Worm (Caenorhabditis elegans) whole organism, L2 larva: ENCODE data around the gene srx-88.

Experiments used
- C34F6.9 ChIP-seq: fragments of 150-350 bp; optimal IDR thresholded peaks from 2 replicates; lab custom pipeline; 2014; ENCODE audit warnings: missing biosample characterization, missing genetic modification characterization
- F13H6.1 ChIP-seq: sonication (generic microtip); optimal IDR thresholded peaks from 2 replicates; lab custom pipeline; 2016; ENCODE audit warnings: missing genetic modification characterization, missing compliant biosample characterization
- R02D3.7 ChIP-seq: fragments of 150-350 bp; optimal IDR thresholded peaks from 2 replicates; lab custom pipeline; 2014; ENCODE audit warnings: missing biosample characterization, missing genetic modification characterization
- Y55F3AM.14 ChIP-seq: fragments of 200-800 bp; sonication (Bioruptor generic); optimal IDR thresholded peaks from 2 replicates; lab custom pipeline; 2018; ENCODE audit warnings: mild to moderate bottlenecking, missing genetic modification characterization, missing compliant biosample characterization
- ZK546.5 ChIP-seq: sonication (generic microtip); optimal IDR thresholded peaks from 2 replicates; lab custom pipeline; 2017; ENCODE audit warnings: missing biosample characterization, missing genetic modification characterization
- alr-1 ChIP-seq: fragments of 150-350 bp; optimal IDR thresholded peaks from 2 replicates; lab custom pipeline; 2014; ENCODE audit warnings: missing biosample characterization, missing genetic modification characterization
- aly-2 ChIP-seq: fragments of 150-350 bp; optimal IDR thresholded peaks from 2 replicates; lab custom pipeline; 2014; ENCODE audit warnings: missing biosample characterization, missing genetic modification characterization
- ama-1 ChIP-seq: fragments of 150-350 bp; optimal IDR thresholded peaks from 2 replicates; lab custom pipeline; 2018; ENCODE audit warnings: inconsistent platforms
- blmp-1 ChIP-seq: sonication (generic microtip); optimal IDR thresholded peaks from 2 replicates; lab custom pipeline; 2017; ENCODE audit warnings: missing genetic modification characterization, mild to moderate bottlenecking, missing compliant biosample characterization, antibody characterized with exemption, moderate library complexity; ENCODE audit not compliant: insufficient read depth
- ceh-16 ChIP-seq: fragments of 150-350 bp; optimal IDR thresholded peaks from 2 replicates; lab custom pipeline; 2014; ENCODE audit warnings: missing biosample characterization, missing genetic modification characterization
- ceh-82 ChIP-seq: fragments of 150-350 bp; optimal IDR thresholded peaks from 2 replicates; lab custom pipeline; 2014; ENCODE audit warnings: missing biosample characterization, missing genetic modification characterization
- crh-2 ChIP-seq: sonication (generic microtip); optimal IDR thresholded peaks from 2 replicates; lab custom pipeline; 2017; ENCODE audit warnings: missing biosample characterization, missing genetic modification characterization
- elt-1 ChIP-seq: fragments of 150-350 bp; optimal IDR thresholded peaks from 2 replicates; lab custom pipeline; 2014; ENCODE audit warnings: missing biosample characterization, missing genetic modification characterization
- elt-3 ChIP-seq: sonication (generic microtip); optimal IDR thresholded peaks from 2 replicates; lab custom pipeline; 2017; ENCODE audit warnings: missing biosample characterization, missing genetic modification characterization
- fos-1 ChIP-seq: fragments of 150-350 bp; optimal IDR thresholded peaks from 2 replicates; lab custom pipeline; 2014; ENCODE audit warnings: missing biosample characterization, missing genetic modification characterization
- gmeb-1 ChIP-seq: fragments of 150-350 bp; optimal IDR thresholded peaks from 2 replicates; lab custom pipeline; 2014; ENCODE audit warnings: missing biosample characterization, missing genetic modification characterization
- lin-11 ChIP-seq: fragments of 150-350 bp; sonication (generic microtip); optimal IDR thresholded peaks from 2 replicates; lab custom pipeline; 2014; ENCODE audit warnings: missing biosample characterization, missing genetic modification characterization, inconsistent platforms, mixed read lengths
- lin-13 ChIP-seq: fragments of 150-350 bp; optimal IDR thresholded peaks from 2 replicates; lab custom pipeline; 2014; ENCODE audit warnings: missing biosample characterization, missing genetic modification reagents, missing genetic modification characterization
- lin-39 ChIP-seq: fragments of 150-350 bp; optimal IDR thresholded peaks from 2 replicates; lab custom pipeline; 2014; ENCODE audit warnings: missing biosample characterization, missing genetic modification reagents, missing genetic modification characterization
- lsy-2 ChIP-seq, 2 experiments: fragments of 150-350 bp in 1 of 2; sonication (generic microtip) in 1 of 2; optimal IDR thresholded peaks; 2 replicates each; lab custom pipeline; 2014 to 2017; ENCODE audit warnings: missing biosample characterization in 2 of 2, missing genetic modification characterization in 2 of 2
- mab-5 ChIP-seq: fragments of 150-350 bp; optimal IDR thresholded peaks from 2 replicates; lab custom pipeline; 2014; ENCODE audit warnings: missing biosample characterization, missing genetic modification characterization
- mbf-1 ChIP-seq: sonication (generic microtip); optimal IDR thresholded peaks from 2 replicates; lab custom pipeline; 2017; ENCODE audit warnings: missing biosample characterization, missing genetic modification characterization
- mdl-1 ChIP-seq, 2 experiments: fragments of 150-350 bp in 1 of 2; sonication (generic microtip) in 1 of 2; optimal IDR thresholded peaks; 2 replicates each; lab custom pipeline; 2017; ENCODE audit warnings: missing biosample characterization in 2 of 2, missing genetic modification characterization in 2 of 2
- nhr-10 ChIP-seq: sonication (generic microtip); optimal IDR thresholded peaks from 2 replicates; lab custom pipeline; 2017; ENCODE audit warnings: missing biosample characterization, missing genetic modification characterization
- nhr-11 ChIP-seq: fragments of 150-350 bp; optimal IDR thresholded peaks from 2 replicates; lab custom pipeline; 2014; ENCODE audit warnings: missing biosample characterization, missing genetic modification characterization
- nhr-12 ChIP-seq: fragments of 150-350 bp; optimal IDR thresholded peaks from 2 replicates; lab custom pipeline; 2014; ENCODE audit warnings: missing biosample characterization, missing genetic modification characterization
- nhr-129 ChIP-seq: fragments of 150-350 bp; optimal IDR thresholded peaks from 2 replicates; lab custom pipeline; 2014; ENCODE audit warnings: missing biosample characterization, missing genetic modification characterization
- nhr-21 ChIP-seq: fragments of 150-350 bp; optimal IDR thresholded peaks from 2 replicates; lab custom pipeline; 2014; ENCODE audit warnings: missing biosample characterization, missing genetic modification characterization
- nhr-23 ChIP-seq: fragments of 150-350 bp; optimal IDR thresholded peaks from 2 replicates; lab custom pipeline; 2014; ENCODE audit warnings: missing biosample characterization, missing genetic modification reagents, missing genetic modification characterization
- nhr-237 ChIP-seq: fragments of 150-350 bp; optimal IDR thresholded peaks from 2 replicates; lab custom pipeline; 2014; ENCODE audit warnings: missing biosample characterization, missing genetic modification characterization
- nhr-25 ChIP-seq: fragments of 150-350 bp; sonication (generic microtip); optimal IDR thresholded peaks from 3 replicates; lab custom pipeline; 2014; ENCODE audit warnings: missing biosample characterization, missing genetic modification characterization
- nhr-6 ChIP-seq: fragments of 150-350 bp; optimal IDR thresholded peaks from 2 replicates; lab custom pipeline; 2014; ENCODE audit warnings: missing biosample characterization, missing genetic modification characterization
- nhr-77 ChIP-seq: fragments of 150-350 bp; optimal IDR thresholded peaks from 2 replicates; lab custom pipeline; 2014; ENCODE audit warnings: missing biosample characterization, missing genetic modification characterization
- peb-1 ChIP-seq: fragments of 150-350 bp; optimal IDR thresholded peaks from 2 replicates; lab custom pipeline; 2014; ENCODE audit warnings: missing biosample characterization, missing genetic modification characterization
- sem-4 ChIP-seq: fragments of 150-350 bp; optimal IDR thresholded peaks from 2 replicates; lab custom pipeline; 2014; ENCODE audit warnings: missing biosample characterization, missing genetic modification reagents, missing genetic modification characterization
- skn-1 ChIP-seq: sonication (generic microtip); optimal IDR thresholded peaks from 2 replicates; lab custom pipeline; 2017; ENCODE audit warnings: missing biosample characterization, missing genetic modification characterization
- sma-3 ChIP-seq: sonication (generic microtip); optimal IDR thresholded peaks from 2 replicates; lab custom pipeline; 2016; ENCODE audit warnings: missing genetic modification reagents, missing genetic modification characterization, missing compliant biosample characterization
- sma-9 ChIP-seq, 2 experiments: fragments of 150-350 bp in 1 of 2; sonication (generic microtip) in 1 of 2; optimal IDR thresholded peaks; 2 replicates each; lab custom pipeline; 2014 to 2016; ENCODE audit warnings: missing genetic modification characterization in 2 of 2, mild to moderate bottlenecking in 1 of 2, missing biosample characterization in 1 of 2, missing compliant biosample characterization in 1 of 2, missing genetic modification reagents in 1 of 2, moderate library complexity in 1 of 2
- snpc-4 ChIP-seq: fragments of 150-350 bp; optimal IDR thresholded peaks from 2 replicates; lab custom pipeline; 2014; ENCODE audit warnings: missing biosample characterization, missing genetic modification characterization
- unc-39 ChIP-seq: fragments of 150-350 bp; optimal IDR thresholded peaks from 2 replicates; lab custom pipeline; 2014; ENCODE audit warnings: missing biosample characterization, missing genetic modification characterization
- unc-55 ChIP-seq: fragments of 150-350 bp; sonication (generic microtip); optimal IDR thresholded peaks from 3 replicates; lab custom pipeline; 2014; ENCODE audit warnings: missing biosample characterization, missing genetic modification reagents, missing genetic modification characterization
- unc-62 ChIP-seq: fragments of 150-350 bp; optimal IDR thresholded peaks from 2 replicates; lab custom pipeline; 2014; ENCODE audit warnings: missing biosample characterization, missing genetic modification reagents, missing genetic modification characterization
- zag-1 ChIP-seq: fragments of 150-350 bp; optimal IDR thresholded peaks from 2 replicates; lab custom pipeline; 2014; ENCODE audit warnings: missing biosample characterization, missing genetic modification characterization
- ztf-1 ChIP-seq: fragments of 200-800 bp; sonication (Bioruptor generic); conservative IDR thresholded peaks from 2 replicates; pipeline ENCODE4 v1.3.6; 2022; ENCODE audit warnings: missing genetic modification characterization, missing compliant biosample characterization
- ztf-11 ChIP-seq: sonication (generic microtip); optimal IDR thresholded peaks from 2 replicates; lab custom pipeline; 2017; ENCODE audit warnings: missing biosample characterization, missing genetic modification characterization
- ztf-4 ChIP-seq: fragments of 150-350 bp; optimal IDR thresholded peaks from 2 replicates; lab custom pipeline; 2014; ENCODE audit warnings: missing biosample characterization, missing genetic modification characterization

srx-88 gene

ce11 chrV:11545227-11545626 is 38.1 kb upstream of the srx-88 start, which contains the start of gene F38B7.10:
Gene F38B7.10, plus strand, starts transcription at chrV:11545527.
- TF ChIP-seq lsy-2 (tag; optimal IDR thresholded peaks at IDR 0.05; lab: Kevin White, UChicago) (no peak), mbf-1 (no peak), unc-62 (GFP tag; lab: Kevin White, UChicago) (no peak), mdl-1 (tag; optimal IDR thresholded peaks at IDR 0.05; lab: Kevin White, UChicago) (no peak), ZK546.5 (tag; lab: Kevin White, UChicago) (no peak), sma-3 (GFP tag; lab: Kevin White, UChicago) (no peak), ceh-82 (no peak), C34F6.9 (tag; lab: Kevin White, UChicago) (no peak), nhr-11 (tag; lab: Kevin White, UChicago) (no peak), alr-1 (tag; lab: Kevin White, UChicago) (no peak), peb-1 (tag; lab: Kevin White, UChicago) (no peak), ztf-1 (GFP tag; lab: Robert Waterston, UW) (no peak), blmp-1 (tag; lab: Kevin White, UChicago) (no peak), lin-13 (GFP tag; lab: Kevin White, UChicago) (no peak), Y55F3AM.14 (no peak), ztf-4 (no peak), nhr-21 (no peak), lin-11 (tag; lab: Kevin White, UChicago) (no peak), nhr-6 (tag; lab: Kevin White, UChicago) (no peak), nhr-12 (no peak)

- TF ChIP-seq aly-2: no peak
- TF ChIP-seq R02D3.7 (tag; lab: Kevin White, UChicago): no peak
- no peak for TF ChIP-seq ZK546.5 (tag; lab: Kevin White, UChicago)
- TF ChIP-seq nhr-77 (tag; lab: Kevin White, UChicago): no peak
Observed at ce11 chrV:11546795-11547194, 36.5 kb upstream of the srx-88 start, which contains the start of gene F38B7.11. Gene F38B7.11, plus strand, starts transcription at chrV:11547095.

ce11 chrV:11548914-11549406 is 34.4 kb upstream of the srx-88 start, which contains the start of the genes F38B7.17 and F38B7.3:
Gene F38B7.17, minus strand, starts transcription at chrV:11548964.
Gene F38B7.3, plus strand, starts transcription at chrV:11549107.
- peak; percentile 70 for TF ChIP-seq sma-9 (GFP tag; optimal IDR thresholded peaks at IDR 0.05; lab: Kevin White, UChicago)
- no peak for TF ChIP-seq sma-9 (tag; optimal IDR thresholded peaks at IDR 0.05; lab: Kevin White, UChicago)
- TF ChIP-seq nhr-12: no peak
- TF ChIP-seq blmp-1 (tag; lab: Kevin White, UChicago): peak; percentile 77
- TF ChIP-seq unc-55 (GFP tag; lab: Kevin White, UChicago): peak; percentile 44
- peak; percentile 64 for TF ChIP-seq F13H6.1
- no peak for TF ChIP-seq nhr-237 (tag; lab: Kevin White, UChicago)
- no peak for TF ChIP-seq ztf-1 (GFP tag; lab: Robert Waterston, UW)
- TF ChIP-seq gmeb-1: no peak
- TF ChIP-seq zag-1: no peak
- TF ChIP-seq crh-2 (tag; lab: Kevin White, UChicago): peak; percentile 69
- TF ChIP-seq mab-5 (tag; lab: Kevin White, UChicago): no peak
- peak; percentile 37 for TF ChIP-seq ztf-4
- TF ChIP-seq ztf-11: no peak
- no peak for TF ChIP-seq alr-1 (tag; lab: Kevin White, UChicago)
- no peak for TF ChIP-seq peb-1 (tag; lab: Kevin White, UChicago)
- no peak for TF ChIP-seq skn-1
- peak; percentile 50 for TF ChIP-seq nhr-6 (tag; lab: Kevin White, UChicago)
- no peak for TF ChIP-seq sem-4
- peak; percentile 89 for TF ChIP-seq C34F6.9 (tag; lab: Kevin White, UChicago)
- TF ChIP-seq nhr-11 (tag; lab: Kevin White, UChicago): no peak
- no peak for TF ChIP-seq lin-11 (tag; lab: Kevin White, UChicago)
- peak; percentile 85 for TF ChIP-seq nhr-129
- TF ChIP-seq ama-1 (lab: Kevin White, UChicago): peak; percentile 79
- no peak for TF ChIP-seq nhr-10 (tag; lab: Kevin White, UChicago)
- TF ChIP-seq ceh-16 (tag; lab: Kevin White, UChicago): no peak
- TF ChIP-seq elt-1: no peak
- no peak for TF ChIP-seq lin-39 (tag; lab: Kevin White, UChicago)
- TF ChIP-seq ZK546.5 (tag; lab: Kevin White, UChicago): no peak
- TF ChIP-seq nhr-21: peak; percentile 64
- TF ChIP-seq Y55F3AM.14: no peak
- TF ChIP-seq R02D3.7 (tag; lab: Kevin White, UChicago): no peak
- TF ChIP-seq mbf-1: no peak
- TF ChIP-seq nhr-23 (tag; lab: Kevin White, UChicago): no peak
- no peak for TF ChIP-seq snpc-4
- TF ChIP-seq ceh-82: no peak
- no peak for TF ChIP-seq nhr-77 (tag; lab: Kevin White, UChicago)
- TF ChIP-seq elt-3: no peak
- TF ChIP-seq unc-39 (tag; lab: Kevin White, UChicago): no peak
- peak; percentile 56 for TF ChIP-seq fos-1
- TF ChIP-seq lsy-2 (tag; optimal IDR thresholded peaks at IDR 0.05; lab: Kevin White, UChicago): peak in 1 of 2 experiments; percentile 70
- no peak for TF ChIP-seq sma-3 (GFP tag; lab: Kevin White, UChicago)
- TF ChIP-seq unc-62 (GFP tag; lab: Kevin White, UChicago): no peak
- TF ChIP-seq nhr-25 (tag; lab: Kevin White, UChicago): peak; percentile 78
- TF ChIP-seq mdl-1 (tag; optimal IDR thresholded peaks at IDR 0.05; lab: Kevin White, UChicago): peak; percentile 69 to 81
- no peak for TF ChIP-seq aly-2
